Fruit fly (Drosophila melanogaster): ENCODE results near the gene CG43220.
A peak's percentile ranks its signal among the peaks of the same experiment; 100 is the strongest.

Gene CG43220

dm6 chr2L:17484174-17484573, 2.2 kb upstream of the CG43220 start, which contains the start of the genes GCS2beta and CG5131 (continued):
- TF ChIP-seq sug (tag; optimal IDR thresholded peaks at IDR 0.05): peak; percentile 89
- TF ChIP-seq CG16863 (GFP tag; optimal IDR thresholded peaks at IDR 0.05): peak; percentile 95
- TF ChIP-seq Hey (tag; optimal IDR thresholded peaks at IDR 0.05): peak; percentile 60
- TF ChIP-seq Med (GFP tag): peak; percentile 100
- TF ChIP-seq sr (GFP tag; IDR thresholded peaks at IDR 0.05): peak; percentile 38; the same call in 1 of the 3 replicates
- TF ChIP-seq CG2712 (tag; optimal IDR thresholded peaks at IDR 0.05): peak; percentile 90
- peak; percentile 98 for TF ChIP-seq CG12769 (tag; optimal IDR thresholded peaks at IDR 0.05)
- peak; percentile 93 for TF ChIP-seq klu (GFP tag; IDR thresholded peaks at IDR 0.05)
- peak; percentile 80 for TF ChIP-seq CG5953 (GFP tag; IDR thresholded peaks at IDR 0.05)
- TF ChIP-seq eyg (GFP tag; optimal IDR thresholded peaks at IDR 0.05): peak; percentile 92
- no peak for TF ChIP-seq sc (optimal IDR thresholded peaks at IDR 0.05)
- peak; percentile 72 for TF ChIP-seq sc (GFP tag; optimal IDR thresholded peaks at IDR 0.05)
- peak; percentile 52 for TF ChIP-seq run (tag; optimal IDR thresholded peaks at IDR 0.05)
- TF ChIP-seq Atf3 (GFP tag; optimal IDR thresholded peaks at IDR 0.05): peak; percentile 91
- TF ChIP-seq trh (GFP tag; optimal IDR thresholded peaks at IDR 0.05): peak; percentile 86
- TF ChIP-seq gcm2 (GFP tag; optimal IDR thresholded peaks at IDR 0.05): peak; percentile 73
- peak; percentile 82; the same call in 2 of the 4 replicates for TF ChIP-seq chinmo (GFP tag; IDR thresholded peaks at IDR 0.05; ENCODE audit: partially characterized antibody)
- TF ChIP-seq CG8089 (GFP tag; optimal IDR thresholded peaks at IDR 0.05): peak; percentile 90
- TF ChIP-seq pan (optimal IDR thresholded peaks at IDR 0.05): no peak
- peak in 1 of 2 experiments; percentile 95 for TF ChIP-seq pan (GFP tag; optimal IDR thresholded peaks at IDR 0.05 in 1 of 2, IDR thresholded peaks at IDR 0.05 in 1 of 2)
- peak; percentile 97 for TF ChIP-seq CG11456 (GFP tag; IDR thresholded peaks at IDR 0.05)
- TF ChIP-seq Sox100B (GFP tag; optimal IDR thresholded peaks at IDR 0.05): peak; percentile 77
- TF ChIP-seq CG12155 (GFP tag; optimal IDR thresholded peaks at IDR 0.05): peak; percentile 95
- TF ChIP-seq CG10654 (GFP tag; optimal IDR thresholded peaks at IDR 0.05): peak; percentile 93
- TF ChIP-seq lilli (GFP tag; optimal IDR thresholded peaks at IDR 0.05): peak; percentile 98
- TF ChIP-seq CG11398 (GFP tag; optimal IDR thresholded peaks at IDR 0.05): peak; percentile 92
- TF ChIP-seq maf-S (GFP tag; optimal IDR thresholded peaks at IDR 0.05): peak; percentile 95
- TF ChIP-seq CG6683 (GFP tag; optimal IDR thresholded peaks at IDR 0.05): peak; percentile 78
- peak; percentile 92 for TF ChIP-seq CG11085 (GFP tag; IDR thresholded peaks at IDR 0.05)
- peak; percentile 96 for TF ChIP-seq Chrac-16 (GFP tag; optimal IDR thresholded peaks at IDR 0.05)
- peak; percentile 98 for TF ChIP-seq CG4617 (GFP tag; optimal IDR thresholded peaks at IDR 0.05; ENCODE audit: borderline replicate concordance)
- TF ChIP-seq bigmax (GFP tag; optimal IDR thresholded peaks at IDR 0.05): peak; percentile 31
- peak; percentile 96 for TF ChIP-seq CG30403 (GFP tag; optimal IDR thresholded peaks at IDR 0.05)
- peak; percentile 93 for TF ChIP-seq Hmr (GFP tag; optimal IDR thresholded peaks at IDR 0.05)
- peak; percentile 93 for TF ChIP-seq Taf1 (GFP tag; IDR thresholded peaks at IDR 0.05)
- peak; percentile 58 for TF ChIP-seq ftz-f1 (GFP tag; optimal IDR thresholded peaks at IDR 0.05)
- peak; percentile 91 for TF ChIP-seq CG18764 (GFP tag; optimal IDR thresholded peaks at IDR 0.05)
- TF ChIP-seq wek (GFP tag; optimal IDR thresholded peaks at IDR 0.05): peak; percentile 72
- peak; percentile 82 for TF ChIP-seq CG12236 (GFP tag; optimal IDR thresholded peaks at IDR 0.05)
- TF ChIP-seq CrebB (tag; optimal IDR thresholded peaks at IDR 0.05): peak; percentile 82
- TF ChIP-seq CG3847 (GFP tag; IDR thresholded peaks at IDR 0.05): peak; percentile 96
- 0 out of 2 replicates have a peak, but pooled peaks have one; percentile 54 for TF ChIP-seq dan (GFP tag; IDR thresholded peaks at IDR 0.05)
- TF ChIP-seq CG1529 (GFP tag; optimal IDR thresholded peaks at IDR 0.05): peak; percentile 77
- TF ChIP-seq fd96Cb (tag; optimal IDR thresholded peaks at IDR 0.05): peak; percentile 86
- TF ChIP-seq corto (GFP tag; optimal IDR thresholded peaks at IDR 0.05): peak; percentile 48
- TF ChIP-seq br (optimal IDR thresholded peaks at IDR 0.05): no peak
- peak; percentile 90 for TF ChIP-seq Six4 (GFP tag; optimal IDR thresholded peaks at IDR 0.05)
- peak; percentile 91 for TF ChIP-seq HLH3B (GFP tag; IDR thresholded peaks at IDR 0.05)
- TF ChIP-seq CG32772 (GFP tag; IDR thresholded peaks at IDR 0.05): peak; percentile 95
- TF ChIP-seq CG11247 (GFP tag; IDR thresholded peaks at IDR 0.05): peak; percentile 96
- TF ChIP-seq pfk (GFP tag; optimal IDR thresholded peaks at IDR 0.05): no peak
- peak; percentile 87 for TF ChIP-seq Bgb (GFP tag; IDR thresholded peaks at IDR 0.05; ENCODE audit: partially characterized antibody)
